Fruit fly (Drosophila melanogaster): ENCODE measurements around the gene Tspo.

Gene Tspo

DNA sequence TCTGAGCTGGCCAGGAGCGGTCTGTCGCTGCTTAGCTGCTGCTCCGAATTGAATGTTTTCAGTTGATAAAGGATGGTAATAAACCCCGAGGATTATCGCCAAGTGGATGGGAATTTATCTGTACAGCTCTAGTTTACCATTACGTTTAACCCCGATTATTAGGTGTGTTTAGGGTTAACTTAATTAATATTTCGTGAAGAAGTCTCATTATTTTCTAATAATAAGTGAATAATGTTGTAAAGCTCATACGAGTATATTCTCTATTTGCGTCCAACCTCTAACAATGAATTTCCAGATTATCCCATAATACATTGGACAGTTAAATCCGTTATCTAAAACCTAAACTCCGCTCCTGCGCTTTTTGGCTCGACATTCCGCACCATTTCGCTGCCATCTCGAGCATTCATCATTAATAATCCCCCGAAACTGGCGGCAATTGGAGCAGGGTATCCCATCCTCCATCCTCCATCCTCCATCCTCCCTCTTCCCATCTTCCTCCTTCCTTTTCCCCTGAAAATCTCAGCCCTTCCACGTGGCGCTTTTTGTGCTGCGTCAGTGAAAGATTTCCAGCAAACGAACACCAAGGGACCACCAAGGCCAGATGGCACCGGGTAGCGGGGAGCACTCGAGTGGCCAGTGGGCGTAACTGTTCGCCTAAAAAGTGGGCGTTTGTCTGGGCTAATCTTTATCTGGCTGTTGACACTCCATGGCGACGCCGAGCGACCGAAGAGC is 33.1 kb upstream of the Tspo start (continued):
- TF ChIP-seq crol (GFP tag; IDR thresholded peaks at IDR 0.05) (peak; percentile 57; the same call in 1 of the 2 replicates), CTCF (GFP tag; optimal IDR thresholded peaks at IDR 0.05) (no peak), CG12659 (GFP tag; optimal IDR thresholded peaks at IDR 0.05) (no peak), sim (GFP tag; IDR thresholded peaks at IDR 0.05) (no peak), so (GFP tag; IDR thresholded peaks at IDR 0.05) (no peak), Meics (GFP tag; optimal IDR thresholded peaks at IDR 0.05) (peak; percentile 9), CG31224 (GFP tag; IDR thresholded peaks at IDR 0.05) (no peak), hbn (GFP tag; IDR thresholded peaks at IDR 0.05; ENCODE audit: partially characterized antibody) (no peak), CG7839 (tag; optimal IDR thresholded peaks at IDR 0.05) (peak; percentile 26), unc-4 (GFP tag; IDR thresholded peaks at IDR 0.05; ENCODE audit: partially characterized antibody) (no peak), CG11504 (tag; optimal IDR thresholded peaks at IDR 0.05) (peak; percentile 37), Fer1 (GFP tag; optimal IDR thresholded peaks at IDR 0.05) (peak; percentile 16), Ets97D (GFP tag; optimal IDR thresholded peaks at IDR 0.05) (no peak), dmrt99B (tag; optimal IDR thresholded peaks at IDR 0.05) (peak; percentile 34), CG2875 (GFP tag; optimal IDR thresholded peaks at IDR 0.05) (no peak), sima (GFP tag; optimal IDR thresholded peaks at IDR 0.05) (no peak), CG4854 (GFP tag; optimal IDR thresholded peaks at IDR 0.05) (no peak), CG2202 (tag; optimal IDR thresholded peaks at IDR 0.05) (no peak), cad (GFP tag; optimal IDR thresholded peaks at IDR 0.05) (no peak), CG6689 (GFP tag; IDR thresholded peaks at IDR 0.05) (no peak), fd96Cb (tag; optimal IDR thresholded peaks at IDR 0.05) (peak; percentile 31), CG2678 (tag; optimal IDR thresholded peaks at IDR 0.05) (peak; percentile 66), Deaf1 (tag; optimal IDR thresholded peaks at IDR 0.05) (peak; percentile 17)

DNA sequence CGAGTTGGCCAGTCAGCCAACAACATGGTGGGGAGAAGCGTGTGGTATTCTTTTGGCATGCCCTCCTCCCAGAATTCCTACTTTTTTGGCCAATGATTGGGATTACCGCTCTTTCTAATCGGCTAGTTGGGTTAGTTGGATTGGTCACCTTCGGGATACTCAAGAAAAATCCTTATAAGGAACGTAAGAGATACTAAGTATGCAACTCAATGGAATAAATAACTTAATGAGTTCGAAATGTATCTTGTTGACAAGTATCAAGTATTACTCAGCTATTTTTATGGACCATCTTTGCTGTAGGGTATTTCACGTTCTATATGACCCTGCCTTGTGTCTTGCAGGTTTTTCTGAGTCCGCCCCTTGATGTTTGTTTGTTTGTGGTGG is 32.5 kb upstream of the Tspo start:
- TF ChIP-seq CG10274 (GFP tag; optimal IDR thresholded peaks at IDR 0.05) (peak; percentile 64), gem (tag; optimal IDR thresholded peaks at IDR 0.05) (peak; percentile 44), CG3995 (GFP tag; optimal IDR thresholded peaks at IDR 0.05) (no peak), CG10979 (tag; optimal IDR thresholded peaks at IDR 0.05) (peak; percentile 11), CG2678 (tag; optimal IDR thresholded peaks at IDR 0.05) (peak; percentile 13), CG12391 (tag; optimal IDR thresholded peaks at IDR 0.05) (peak; percentile 2), CG2120 (GFP tag; optimal IDR thresholded peaks at IDR 0.05) (peak; percentile 33), lab (GFP tag; optimal IDR thresholded peaks at IDR 0.05) (peak; percentile 11), gce (GFP tag; IDR thresholded peaks at IDR 0.05) (no peak), CG1603 (tag; optimal IDR thresholded peaks at IDR 0.05) (peak; percentile 19), Sox102F (GFP tag; optimal IDR thresholded peaks at IDR 0.05) (peak; percentile 25), Ets65A (GFP tag) (peak; percentile 22), row (GFP tag; IDR thresholded peaks at IDR 0.05) (peak; percentile 42; the same call in 1 of the 3 replicates), Nf-YC (tag; optimal IDR thresholded peaks at IDR 0.05) (peak; percentile 39), sd (tag; optimal IDR thresholded peaks at IDR 0.05) (no peak), CG11085 (GFP tag; IDR thresholded peaks at IDR 0.05) (no peak), Xrp1 (GFP tag; IDR thresholded peaks at IDR 0.05) (0 out of 2 replicates have a peak, but pooled peaks have one; percentile 15), Med (GFP tag) (peak; percentile 8), sens (GFP tag) (peak; percentile 64), CG18599 (GFP tag; optimal IDR thresholded peaks at IDR 0.05) (peak; percentile 25), D19A (tag; optimal IDR thresholded peaks at IDR 0.05) (peak; percentile 32)
